Worm (Caenorhabditis elegans) whole organism, dauer: ENCODE data around the gene R04A9.9.
"Not testable (repeated sequence)": the region's sequence is repeated elsewhere in the genome, so short reads cannot be mapped to it uniquely, and the experiment has no call there.

ENCODE experiments used
- unc-62 ChIP-seq: sonication (generic microtip); optimal IDR thresholded peaks from 2 replicates; lab custom pipeline; 2017; ENCODE audit warnings: missing biosample characterization, missing genetic modification reagents, missing genetic modification characterization

The R04A9.9 gene

ce11 chrX:389566-389965, 803 bp downstream of the R04A9.9 start:
- no peak for TF ChIP-seq unc-62 (GFP tag; lab: Kevin White, UChicago)

ce11 chrX:388728-389127, 1.6 kb downstream of the R04A9.9 start, which contains the start of gene ceh-93:
ceh-93 (minus strand) TSS chrX:388797.
- no peak for TF ChIP-seq unc-62 (GFP tag; lab: Kevin White, UChicago)

- no peak for TF ChIP-seq unc-62 (GFP tag; lab: Kevin White, UChicago)
Measured at ce11 chrX:382692-383091, 7.7 kb downstream of the R04A9.9 start, which contains the start of gene ife-2. ife-2 (minus strand) TSS chrX:382709.

DNA sequence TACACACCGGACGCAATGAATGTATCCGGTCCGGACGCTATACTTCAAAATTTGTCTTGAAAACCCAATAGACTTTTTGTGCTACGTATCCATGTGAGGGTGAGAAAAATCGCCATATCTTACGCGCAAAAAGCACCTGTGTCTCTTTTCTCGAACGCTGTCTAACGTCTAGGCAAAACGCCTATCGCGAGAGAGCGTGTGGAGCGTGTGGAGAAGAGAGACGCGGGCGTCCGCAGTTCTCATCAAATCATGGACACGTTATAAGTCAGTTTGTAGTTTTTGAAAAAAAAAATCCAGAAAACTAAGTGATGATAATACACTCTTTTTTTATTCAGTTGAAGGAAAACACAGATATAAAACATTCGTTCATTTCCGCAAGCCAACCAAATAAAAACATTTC, 9.3 kb downstream of the R04A9.9 start:
- no peak for TF ChIP-seq unc-62 (GFP tag; lab: Kevin White, UChicago)

ce11 chrX:380505-380904, 9.9 kb downstream of the R04A9.9 start, which contains the start of gene R04A9.3:
R04A9.3 (minus strand) TSS chrX:380605.
- TF ChIP-seq unc-62 (GFP tag; lab: Kevin White, UChicago) = no peak

DNA sequence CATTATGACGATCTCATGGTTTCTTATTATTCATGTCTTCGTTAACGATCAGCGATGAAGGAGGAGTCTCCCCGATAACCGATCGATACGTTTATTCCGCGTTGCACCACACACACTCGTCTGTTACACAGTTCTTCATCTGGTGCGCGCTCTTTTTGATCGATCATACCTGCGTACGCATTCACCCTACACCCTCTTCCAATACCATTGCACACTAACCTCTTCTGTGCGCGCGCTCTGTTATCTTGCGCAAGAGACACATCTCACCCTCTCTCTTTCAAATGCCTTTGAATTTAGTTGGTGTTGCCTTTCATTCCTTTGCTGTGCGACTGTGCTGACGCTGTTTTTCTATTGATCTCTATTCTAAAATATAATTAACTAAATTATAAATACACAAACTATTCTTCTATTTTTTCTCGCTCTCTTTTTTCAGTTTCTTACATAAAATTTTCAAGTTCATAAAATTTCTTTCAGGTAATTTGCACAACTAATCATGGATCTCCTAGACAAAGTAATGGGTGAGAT, 18.5 kb downstream of the R04A9.9 start, which contains the start of gene nrde-3:
TSS of gene nrde-3 (plus strand) at position 475 of the 525 bp plus-strand sequence.
- TF ChIP-seq unc-62 (GFP tag; lab: Kevin White, UChicago) = no peak

- no peak for TF ChIP-seq unc-62 (GFP tag; lab: Kevin White, UChicago)
Measured at ce11 chrX:369923-370322, 20.4 kb downstream of the R04A9.9 start.

DNA sequence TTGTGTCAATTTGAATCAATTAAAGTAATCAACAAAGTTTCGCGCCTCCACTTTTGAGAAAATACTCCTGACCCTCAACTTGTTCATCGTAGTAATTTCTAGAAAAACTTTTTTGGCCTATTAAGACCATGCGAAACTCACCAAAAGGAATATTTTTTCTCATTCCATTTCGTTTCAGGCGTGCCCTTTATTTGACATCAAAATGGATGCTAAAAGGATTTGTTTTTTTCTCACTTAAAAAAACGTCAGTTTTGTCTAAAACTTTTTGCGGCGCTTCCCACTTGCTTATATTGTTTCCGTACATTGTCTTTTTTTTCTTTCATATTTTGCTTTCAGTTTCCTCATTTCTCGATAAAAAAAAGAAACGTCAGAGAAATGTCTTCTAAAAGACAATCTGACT, 29.9 kb downstream of the R04A9.9 start, which contains the start of gene C04E7.5:
TSS of gene C04E7.5 (plus strand) at position 301 of the 400 bp plus-strand sequence.
- no peak for TF ChIP-seq unc-62 (GFP tag; lab: Kevin White, UChicago)

ce11 chrX:357792-358191, 32.6 kb downstream of the R04A9.9 start, which contains the start of gene C04E7.1:
C04E7.1 (plus strand) TSS chrX:358092.
- no peak for TF ChIP-seq unc-62 (GFP tag; lab: Kevin White, UChicago)

DNA sequence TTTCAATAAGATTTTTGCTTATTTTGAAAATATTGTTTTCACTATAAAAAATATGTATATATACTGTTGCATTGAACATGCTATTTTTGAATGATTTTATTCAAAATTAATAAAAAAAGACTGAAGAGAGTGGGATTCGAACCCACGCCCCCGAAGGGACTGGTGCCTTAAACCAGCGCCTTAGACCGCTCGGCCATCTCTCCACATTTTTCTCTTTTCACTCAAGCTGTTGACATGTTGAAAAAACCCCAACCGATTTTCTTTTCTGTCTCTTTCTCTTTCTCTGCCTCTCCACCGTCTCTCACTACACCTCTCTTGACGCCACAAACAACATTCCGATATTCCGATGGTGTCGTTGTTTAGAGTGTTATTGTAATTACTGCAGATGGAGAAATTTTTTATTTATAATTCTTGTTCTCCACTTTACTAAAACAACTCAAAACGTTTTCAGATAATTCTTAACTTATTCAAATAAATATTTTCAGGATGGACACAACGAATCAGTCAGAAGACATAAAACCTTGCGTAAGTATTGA, 37.2 kb downstream of the R04A9.9 start, which contains the start of gene sor-3:
TSS of gene sor-3 (plus strand) at position 486 of the 536 bp plus-strand sequence.
- TF ChIP-seq unc-62 (GFP tag; lab: Kevin White, UChicago) = no peak

- TF ChIP-seq unc-62 (GFP tag; lab: Kevin White, UChicago) = no peak
Measured at ce11 chrX:348141-348540, 42.2 kb downstream of the R04A9.9 start.

DNA sequence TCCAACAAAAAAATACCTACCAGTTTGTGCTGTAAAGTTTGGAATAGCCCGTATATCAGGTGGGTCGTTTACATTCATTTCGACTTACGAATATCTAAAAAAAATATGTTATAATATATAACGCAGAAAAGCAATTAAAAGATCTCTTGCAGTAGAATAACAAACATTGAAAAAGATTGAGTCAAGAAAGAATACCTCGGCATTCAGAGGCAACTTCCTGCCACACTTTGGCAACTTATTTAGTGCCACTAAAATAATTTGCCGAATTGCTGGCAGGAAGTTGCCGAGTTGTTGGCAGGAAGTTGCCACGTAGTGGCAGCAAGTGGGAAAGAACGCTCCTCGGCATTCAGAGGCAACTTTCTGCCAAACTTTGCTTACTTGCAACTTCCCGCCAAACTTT, 43.3 kb downstream of the R04A9.9 start, which contains the start of gene C04E7.3:
TSS of gene C04E7.3 (minus strand) at position 101 of the 400 bp plus-strand sequence.
- TF ChIP-seq unc-62 (GFP tag; lab: Kevin White, UChicago) = not testable (repeated sequence)

DNA sequence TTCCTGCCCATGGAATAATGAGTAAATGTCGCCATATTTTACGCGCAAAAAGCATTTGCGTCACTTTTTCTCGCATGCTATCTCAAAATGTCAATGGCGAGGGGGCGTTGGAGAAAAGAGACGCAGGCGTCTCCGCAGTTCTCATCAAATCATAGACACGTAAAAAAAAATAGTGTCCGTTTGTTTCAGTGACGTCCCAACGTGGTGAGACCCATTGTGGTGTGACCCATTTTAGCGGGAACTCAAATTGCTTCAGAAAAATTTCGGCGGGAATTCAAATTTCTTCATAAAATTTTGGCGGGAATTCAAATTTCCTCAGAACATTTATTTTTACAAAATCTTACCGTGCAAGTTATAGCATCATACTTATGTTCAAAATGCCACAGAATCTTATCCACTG, 46.5 kb downstream of the R04A9.9 start:
- no peak for TF ChIP-seq unc-62 (GFP tag; lab: Kevin White, UChicago)
